Worm (Caenorhabditis elegans): ENCODE results near the gene F41E6.5.

The F41E6.5 gene

DNA sequence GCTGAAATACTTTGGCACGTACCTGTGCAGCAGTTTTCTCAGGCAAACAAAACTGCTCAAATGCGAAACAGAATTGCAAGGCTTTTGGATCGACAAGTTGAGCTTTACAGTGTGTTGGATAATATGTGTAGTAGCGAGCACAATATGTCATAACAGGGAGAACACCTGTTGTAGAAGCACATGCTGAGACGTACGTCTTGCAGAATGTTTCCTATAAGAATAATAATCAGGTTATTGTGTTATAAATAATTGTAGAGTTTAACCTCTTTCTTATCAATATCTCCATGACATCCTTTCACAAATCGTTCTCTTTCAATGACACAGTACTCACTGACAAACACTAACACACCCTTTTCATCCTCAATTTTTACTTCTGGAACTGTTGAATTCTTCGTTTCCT, 24.3 kb downstream of the F41E6.5 start:
- TF ChIP-seq gei-17 (GFP tag; optimal IDR thresholded peaks at IDR 0.05) (no peak), atf-7 (tag; optimal IDR thresholded peaks at IDR 0.05) (no peak), tlf-1 (GFP tag; optimal IDR thresholded peaks at IDR 0.05) (no peak), K11D2.4 (GFP tag; IDR thresholded peaks at IDR 0.05) (no peak), unc-130 (GFP tag; optimal IDR thresholded peaks at IDR 0.05) (no peak), C17E4.6 (GFP tag; IDR thresholded peaks at IDR 0.05) (no peak), B0019.2 (GFP tag; conservative IDR thresholded peaks at IDR 0.05) (no peak), chd-7 (tag; optimal IDR thresholded peaks at IDR 0.05) (no peak)

- TF ChIP-seq ama-1 (optimal IDR thresholded peaks at IDR 0.05): peak; percentile 69
- TF ChIP-seq ama-1 (GFP tag; optimal IDR thresholded peaks at IDR 0.05): no peak
- TF ChIP-seq ZK185.1 (tag; optimal IDR thresholded peaks at IDR 0.05; ENCODE audit: poor library complexity, severe bottlenecking): no peak
- TF ChIP-seq tlf-1 (GFP tag; optimal IDR thresholded peaks at IDR 0.05): peak; percentile 47
- TF ChIP-seq ccch-3 (GFP tag; optimal IDR thresholded peaks at IDR 0.05): no peak
- TF ChIP-seq dox-1 (GFP tag; IDR thresholded peaks at IDR 0.05): no peak
- TF ChIP-seq D2030.7 (GFP tag; IDR thresholded peaks at IDR 0.05): no peak
- no peak for TF ChIP-seq bed-2 (GFP tag; IDR thresholded peaks at IDR 0.05)
- no peak for TF ChIP-seq Y56A3A.18 (GFP tag; IDR thresholded peaks at IDR 0.05)
- TF ChIP-seq Y53G8AR.9 (GFP tag; conservative IDR thresholded peaks at IDR 0.05): peak; percentile 41; the same call in 1 of the 2 replicates
- 0 out of 2 replicates have a peak, but pooled peaks have one; percentile 3 for TF ChIP-seq F33H1.4 (GFP tag; IDR thresholded peaks at IDR 0.05)
- no peak for TF ChIP-seq ztf-6 (GFP tag; IDR thresholded peaks at IDR 0.05)
- no peak for TF ChIP-seq rpc-1 (optimal IDR thresholded peaks at IDR 0.05)
- no peak for TF ChIP-seq rpc-1 (tag; optimal IDR thresholded peaks at IDR 0.05)
- TF ChIP-seq die-1 (tag; optimal IDR thresholded peaks at IDR 0.05): no peak
- TF ChIP-seq rcor-1 (GFP tag; IDR thresholded peaks at IDR 0.05): 0 out of 2 replicates have a peak, but pooled peaks have one; percentile 15
- no peak for TF ChIP-seq F55B11.4 (tag; optimal IDR thresholded peaks at IDR 0.05; ENCODE audit: borderline replicate concordance, insufficient read depth)
- no peak for TF ChIP-seq atf-7 (tag; optimal IDR thresholded peaks at IDR 0.05)
- TF ChIP-seq bed-1 (GFP tag; IDR thresholded peaks at IDR 0.05): no peak
- TF ChIP-seq C06A6.2 (GFP tag; conservative IDR thresholded peaks at IDR 0.05): no peak
Measured at ce11 chrV:8629029-8629428, 25.7 kb downstream of the F41E6.5 start, which contains the start of gene F41E6.12. TSS of gene F41E6.12 (minus strand) at chrV:8629129.

DNA sequence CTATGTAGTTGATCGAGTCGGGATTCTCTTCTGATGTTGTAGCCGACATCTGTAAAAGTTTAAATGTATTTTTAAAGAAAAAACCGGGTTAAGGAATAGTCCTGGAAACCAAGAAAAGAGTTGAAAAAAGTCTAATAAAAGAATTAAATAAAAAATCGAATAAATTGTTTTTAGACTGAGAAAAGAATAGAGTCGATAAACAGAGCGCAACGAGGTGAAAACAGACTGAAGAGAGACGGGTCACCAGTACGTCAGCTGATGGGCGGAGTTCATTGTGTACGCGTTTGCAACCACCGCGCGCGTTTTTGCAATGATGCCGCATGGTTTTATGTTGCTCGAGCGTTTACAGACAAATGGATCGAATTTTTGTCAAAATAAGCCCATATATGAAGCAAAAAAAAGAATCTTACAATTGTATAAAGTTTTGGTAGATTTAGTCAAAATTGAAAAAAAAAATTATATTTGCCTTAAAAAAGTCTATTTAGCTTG, 28.0 kb downstream of the F41E6.5 start, which contains the start of gene atg-18:
Gene atg-18 (minus strand): TSS at position 51 of the 489 bp plus-strand sequence.
- 0 out of 2 replicates have a peak, but pooled peaks have one; percentile 15 for TF ChIP-seq cebp-1 (GFP tag; IDR thresholded peaks at IDR 0.05)
- no peak for TF ChIP-seq cebp-1 (tag; optimal IDR thresholded peaks at IDR 0.05)
- TF ChIP-seq madf-10 (tag; optimal IDR thresholded peaks at IDR 0.05): peak; percentile 78
- no peak; the same call in 1 of the 2 replicates for TF ChIP-seq mcd-1 (GFP tag; IDR thresholded peaks at IDR 0.05)
- TF ChIP-seq ztf-18 (tag; optimal IDR thresholded peaks at IDR 0.05): peak; percentile 41
- peak; percentile 82 for TF ChIP-seq nhr-80 (tag; optimal IDR thresholded peaks at IDR 0.05)
- TF ChIP-seq ceh-58 (GFP tag; IDR thresholded peaks at IDR 0.05): no peak
- TF ChIP-seq nfyb-1 (GFP tag; IDR thresholded peaks at IDR 0.05): peak; percentile 66; the same call in 1 of the 2 replicates
- no peak for TF ChIP-seq snpc-1.3 (tag; optimal IDR thresholded peaks at IDR 0.05; ENCODE audit: insufficient read depth)
- TF ChIP-seq hmg-1.2 (GFP tag; IDR thresholded peaks at IDR 0.05): peak; percentile 31; the same call in 1 of the 2 replicates
- TF ChIP-seq sptf-2 (GFP tag; optimal IDR thresholded peaks at IDR 0.05): no peak
- 0 out of 2 replicates have a peak, but pooled peaks have one; percentile 16 for TF ChIP-seq lir-1 (GFP tag; conservative IDR thresholded peaks at IDR 0.05)
- no peak for TF ChIP-seq athp-1 (tag; optimal IDR thresholded peaks at IDR 0.05)
- peak; percentile 56 for TF ChIP-seq K12H6.12 (tag; optimal IDR thresholded peaks at IDR 0.05)
- no peak for TF ChIP-seq F57A8.1 (GFP tag; optimal IDR thresholded peaks at IDR 0.05)
- peak; percentile 26 for TF ChIP-seq pha-4 (tag; optimal IDR thresholded peaks at IDR 0.05)
- TF ChIP-seq Y56A3A.18 (GFP tag; IDR thresholded peaks at IDR 0.05): peak; percentile 41; the same call in 1 of the 2 replicates
- no peak for TF ChIP-seq nhr-90 (tag; optimal IDR thresholded peaks at IDR 0.05)
- TF ChIP-seq ztf-25 (GFP tag; IDR thresholded peaks at IDR 0.05): 0 out of 2 replicates have a peak, but pooled peaks have one; percentile 9
- TF ChIP-seq ceh-100 (GFP tag; IDR thresholded peaks at IDR 0.05): no peak
- peak; percentile 31 for TF ChIP-seq rpc-1 (optimal IDR thresholded peaks at IDR 0.05)
- TF ChIP-seq rpc-1 (tag; optimal IDR thresholded peaks at IDR 0.05): no peak
- no peak for TF ChIP-seq ccch-3 (GFP tag; optimal IDR thresholded peaks at IDR 0.05)
- peak; percentile 68 for TF ChIP-seq pbrm-1 (GFP tag; IDR thresholded peaks at IDR 0.05)
- no peak for TF ChIP-seq atf-7 (tag; optimal IDR thresholded peaks at IDR 0.05)
- no peak for TF ChIP-seq lin-26 (GFP tag; IDR thresholded peaks at IDR 0.05)
